Worm (Caenorhabditis elegans) whole organism, early embryonic: ENCODE measurements around the gene Y66D12A.19.

Experiments
- ama-1 ChIP-seq: fragments of 150-350 bp; optimal IDR thresholded peaks from 2 replicates; lab custom pipeline; 2014
- ets-7 ChIP-seq: sonication (generic microtip); optimal IDR thresholded peaks from 2 replicates; lab custom pipeline; 2016; ENCODE audit warnings: missing genotype, missing genetic modification characterization, missing compliant biosample characterization
- flt-1 ChIP-seq: fragments of 200-800 bp; sonication (Bioruptor generic); IDR thresholded peaks from 2 replicates; pipeline ENCODE4 v1.3.6; 2022; ENCODE audit warnings: missing genetic modification characterization, missing compliant biosample characterization
- sea-1 ChIP-seq: fragments of 200-800 bp; sonication (Bioruptor generic); conservative IDR thresholded peaks from 2 replicates; pipeline ENCODE4 v1.3.6; 2022; ENCODE audit warnings: missing genetic modification characterization, missing compliant biosample characterization
- tbx-37 ChIP-seq: fragments of 200-800 bp; sonication (Bioruptor generic); conservative IDR thresholded peaks from 2 replicates; pipeline ENCODE4 v1.3.6; 2022; ENCODE audit warnings: missing genetic modification reagents, missing genetic modification characterization, missing compliant biosample characterization
- tra-4 ChIP-seq: sonication (generic microtip); optimal IDR thresholded peaks from 2 replicates; lab custom pipeline; 2017; ENCODE audit warnings: missing genetic modification characterization, missing compliant biosample characterization

DNA sequence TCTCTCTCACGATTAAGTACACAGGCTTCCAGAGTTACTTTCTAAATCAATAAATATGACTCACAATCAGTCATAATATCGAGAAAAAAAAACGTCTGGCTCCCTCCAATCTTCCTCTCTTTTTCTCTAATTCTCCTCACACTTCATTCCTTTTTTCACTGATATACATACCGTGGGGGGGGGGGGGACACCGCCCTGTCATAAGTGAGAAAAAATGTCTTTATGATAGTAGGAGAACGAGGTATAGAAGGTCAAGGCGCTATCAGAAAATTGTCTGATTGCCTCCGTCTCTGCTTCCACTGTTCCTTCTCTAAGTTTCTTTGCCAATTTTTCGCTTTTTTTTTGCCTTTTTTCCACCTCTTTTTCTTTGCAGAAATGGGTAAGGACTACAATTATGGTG lies 12.4 kb upstream of the Y66D12A.19 start, which contains the start of gene Y66D12A.24:
- no peak for TF ChIP-seq ets-7 (tag; lab: Kevin White, UChicago)
- TF ChIP-seq ama-1 (lab: Kevin White, UChicago): no peak
- TF ChIP-seq sea-1 (GFP tag; lab: Robert Waterston, UW): no peak
- no peak for TF ChIP-seq flt-1 (GFP tag; lab: Robert Waterston, UW)
- no peak for TF ChIP-seq tbx-37 (GFP tag; lab: Robert Waterston, UW)
- no peak for TF ChIP-seq tra-4 (tag; lab: Kevin White, UChicago)
